Fruit fly (Drosophila melanogaster): ENCODE data around the gene CG34282.

The CG34282 gene

dm6 chr3R:18658945-18659642, 36.0 kb upstream of the CG34282 start, which contains the start of the genes CG31224 and CstF64 (continued):
- peak; percentile 76 for TF ChIP-seq CG8319 (GFP tag; optimal IDR thresholded peaks at IDR 0.05)
- TF ChIP-seq Sox14 (GFP tag; optimal IDR thresholded peaks at IDR 0.05): peak; percentile 86
- no peak for TF ChIP-seq CG6808 (GFP tag; optimal IDR thresholded peaks at IDR 0.05)
- peak; percentile 86 for TF ChIP-seq lz (GFP tag; optimal IDR thresholded peaks at IDR 0.05)
- TF ChIP-seq net (GFP tag; optimal IDR thresholded peaks at IDR 0.05): peak; percentile 75
- TF ChIP-seq Smox (GFP tag; optimal IDR thresholded peaks at IDR 0.05): no peak
- no peak for TF ChIP-seq CG10669 (GFP tag; optimal IDR thresholded peaks at IDR 0.05)
- no peak for TF ChIP-seq Sox102F (GFP tag; optimal IDR thresholded peaks at IDR 0.05)
- peak; percentile 45 for TF ChIP-seq dac (GFP tag; optimal IDR thresholded peaks at IDR 0.05)
- TF ChIP-seq dsx (GFP tag; optimal IDR thresholded peaks at IDR 0.05; ENCODE audit: poor library complexity, severe bottlenecking): peak; percentile 49
- peak; percentile 64 for TF ChIP-seq CG8632 (GFP tag; optimal IDR thresholded peaks at IDR 0.05)
- TF ChIP-seq Hr39 (GFP tag; optimal IDR thresholded peaks at IDR 0.05): peak; percentile 89
- TF ChIP-seq CG6854 (GFP tag; optimal IDR thresholded peaks at IDR 0.05): peak; percentile 15
- TF ChIP-seq ss (GFP tag; optimal IDR thresholded peaks at IDR 0.05): peak in 1 of 2 experiments; percentile 65
- peak; percentile 68; the same call in 1 of the 2 replicates for TF ChIP-seq CG11294 (GFP tag; IDR thresholded peaks at IDR 0.05)
- peak; percentile 83 for TF ChIP-seq topi (GFP tag; optimal IDR thresholded peaks at IDR 0.05)
- peak; percentile 86 for TF ChIP-seq esn (GFP tag; optimal IDR thresholded peaks at IDR 0.05)
- TF ChIP-seq Eip78C (GFP tag): peak; percentile 93
- no peak for TF ChIP-seq CG16779 (tag; optimal IDR thresholded peaks at IDR 0.05)
- peak; percentile 59 for TF ChIP-seq CG15336 (GFP tag; IDR thresholded peaks at IDR 0.05)
- peak; percentile 89 for TF ChIP-seq vri (GFP tag; optimal IDR thresholded peaks at IDR 0.05)
- peak; percentile 5 for TF ChIP-seq Eip93F (GFP tag; optimal IDR thresholded peaks at IDR 0.05)

DNA sequence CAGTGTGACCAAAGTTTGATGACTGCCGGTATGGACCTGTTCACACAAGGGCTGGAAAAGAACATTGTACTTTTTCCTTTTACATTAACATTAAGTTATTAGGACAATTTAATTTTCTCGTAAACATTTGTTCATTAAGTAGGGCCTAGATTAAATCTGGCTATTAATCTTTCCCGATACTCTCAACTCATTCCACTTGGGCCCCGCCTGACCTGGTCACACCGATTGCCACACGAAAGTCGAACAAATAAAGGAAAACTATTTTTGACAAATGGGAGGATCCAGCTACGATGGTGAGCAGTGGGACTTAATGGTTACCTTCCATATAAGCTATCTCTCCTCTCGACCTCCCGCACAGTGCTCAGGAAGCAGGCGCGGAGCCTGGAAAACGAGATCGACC, 31.5 kb upstream of the CG34282 start, which contains the start of the genes Cpsf73 and Gos28:
Cpsf73 (minus strand) TSS at position 28 of the 400 bp plus-strand sequence.
Gos28 (plus strand) TSS at position 214 of the 400 bp plus-strand sequence.
- TF ChIP-seq Smox (GFP tag; optimal IDR thresholded peaks at IDR 0.05) (no peak), esn (GFP tag; optimal IDR thresholded peaks at IDR 0.05) (peak; percentile 34), vri (GFP tag; optimal IDR thresholded peaks at IDR 0.05) (no peak), Sox14 (GFP tag; optimal IDR thresholded peaks at IDR 0.05) (peak; percentile 70), Blimp-1 (GFP tag; optimal IDR thresholded peaks at IDR 0.05) (no peak), fd85E (GFP tag; optimal IDR thresholded peaks at IDR 0.05) (no peak), CG3919 (GFP tag; optimal IDR thresholded peaks at IDR 0.05) (peak; percentile 22), CG11294 (GFP tag; IDR thresholded peaks at IDR 0.05) (no peak), CG1621 (tag; optimal IDR thresholded peaks at IDR 0.05) (no peak), net (GFP tag; optimal IDR thresholded peaks at IDR 0.05) (no peak), Lpt (GFP tag; optimal IDR thresholded peaks at IDR 0.05) (no peak), Sox15 (GFP tag; optimal IDR thresholded peaks at IDR 0.05) (no peak), Eip78C (GFP tag) (peak; percentile 64), CG6808 (GFP tag; optimal IDR thresholded peaks at IDR 0.05) (no peak), CG31627 (GFP tag; optimal IDR thresholded peaks at IDR 0.05) (peak; percentile 19), Hr4 (GFP tag; optimal IDR thresholded peaks at IDR 0.05) (no peak), topi (GFP tag; optimal IDR thresholded peaks at IDR 0.05) (peak; percentile 23), dsx (GFP tag; optimal IDR thresholded peaks at IDR 0.05; ENCODE audit: poor library complexity, severe bottlenecking) (peak; percentile 7), CG8319 (GFP tag; optimal IDR thresholded peaks at IDR 0.05) (no peak)

DNA sequence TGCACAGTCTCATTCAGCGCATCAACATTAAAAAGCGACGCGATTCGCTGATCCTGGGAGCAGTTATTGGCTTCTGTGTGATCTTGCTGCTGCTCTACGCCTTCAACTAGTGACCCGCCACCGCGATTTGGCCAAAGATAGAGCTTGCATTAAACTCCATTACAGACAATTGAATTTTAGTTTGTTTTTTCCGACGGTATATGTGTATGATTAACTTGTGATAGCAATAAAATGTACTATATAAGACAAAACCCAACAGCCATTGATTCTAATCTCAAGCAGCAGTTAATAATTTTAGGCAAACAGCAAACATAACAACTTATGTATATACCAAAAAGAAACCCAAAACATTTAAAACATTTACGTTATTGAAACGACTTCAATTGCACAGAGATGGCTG, 30.0 kb upstream of the CG34282 start, which contains the start of gene CG31231:
CG31231 (plus strand) TSS at position 301 of the 400 bp plus-strand sequence.
- TF ChIP-seq Gug (GFP tag; IDR thresholded peaks at IDR 0.05) (no peak), Sox15 (GFP tag; optimal IDR thresholded peaks at IDR 0.05) (no peak), CG9139 (GFP tag; optimal IDR thresholded peaks at IDR 0.05) (no peak), topi (GFP tag; optimal IDR thresholded peaks at IDR 0.05) (no peak), eg (GFP tag; IDR thresholded peaks at IDR 0.05) (no peak), vri (GFP tag; optimal IDR thresholded peaks at IDR 0.05) (no peak), CG15336 (GFP tag; IDR thresholded peaks at IDR 0.05) (no peak), Eip75B (GFP tag; optimal IDR thresholded peaks at IDR 0.05) (no peak), Hr39 (GFP tag; optimal IDR thresholded peaks at IDR 0.05) (no peak), CG11294 (GFP tag; IDR thresholded peaks at IDR 0.05) (no peak), CG31627 (GFP tag; optimal IDR thresholded peaks at IDR 0.05) (no peak), CG4318 (GFP tag; optimal IDR thresholded peaks at IDR 0.05) (no peak), Hr4 (GFP tag; optimal IDR thresholded peaks at IDR 0.05) (no peak)

Measured in whole organism, prepupa.